Fruit fly (Drosophila melanogaster) whole organism, embryonic: ENCODE measurements around the gene Dmtn.

Source experiments
- Aef1 ChIP-seq: fragments of 200-800 bp; sonication (Bioruptor generic); IDR thresholded peaks from 3 replicates; pipeline ENCODE4 v1.3.6; 2022; ENCODE audit warnings: missing biosample characterization, missing genetic modification characterization
- BEAF-32 ChIP-seq: fragments of 200-800 bp; sonication (Bioruptor generic); optimal IDR thresholded peaks from 3 replicates; lab custom pipeline; 2017; ENCODE audit warnings: missing biosample characterization, missing genetic modification characterization, mild to moderate bottlenecking, moderate library complexity, missing genetic modification reagents
- CG1024 ChIP-seq: fragments of 200-800 bp; sonication (Bioruptor generic); IDR thresholded peaks from 2 replicates; pipeline ENCODE4 v1.3.6; 2022; ENCODE audit warnings: missing biosample characterization, missing genetic modification characterization
- CG13624 ChIP-seq: fragments of 200-800 bp; sonication (Bioruptor generic); optimal IDR thresholded peaks from 2 replicates; lab custom pipeline; 2016; ENCODE audit warnings: missing biosample characterization, missing genetic modification characterization
- CG1529 ChIP-seq: fragments of 200-800 bp; sonication (Bioruptor generic); optimal IDR thresholded peaks from 3 replicates; lab custom pipeline; 2018; ENCODE audit warnings: missing biosample characterization, missing genetic modification characterization
- CG17385 ChIP-seq: fragments of 200-800 bp; sonication (Bioruptor generic); optimal IDR thresholded peaks from 3 replicates; lab custom pipeline; 2018; ENCODE audit warnings: missing biosample characterization, mild to moderate bottlenecking, missing genetic modification characterization
- CG18011 ChIP-seq: fragments of 200-800 bp; sonication (Bioruptor generic); optimal IDR thresholded peaks from 2 replicates; lab custom pipeline; 2017; ENCODE audit warnings: missing biosample characterization, missing genetic modification characterization, mild to moderate bottlenecking, moderate library complexity, missing genotype
- CG18599 ChIP-seq: fragments of 200-800 bp; sonication (Bioruptor generic); optimal IDR thresholded peaks from 3 replicates; lab custom pipeline; 2017; ENCODE audit warnings: missing biosample characterization, missing genetic modification characterization, mild to moderate bottlenecking, moderate library complexity, missing genetic modification reagents
- CG18619 ChIP-seq: fragments of 200-800 bp; sonication (Bioruptor generic); optimal IDR thresholded peaks from 3 replicates; lab custom pipeline; 2017; ENCODE audit warnings: missing biosample characterization, mild to moderate bottlenecking, missing genetic modification characterization
- CG30403 ChIP-seq: fragments of 200-800 bp; sonication (Bioruptor generic); optimal IDR thresholded peaks from 3 replicates; lab custom pipeline; 2016; ENCODE audit warnings: missing biosample characterization, missing genetic modification characterization
- CG31365 ChIP-seq: fragments of 200-800 bp; sonication (Bioruptor generic); optimal IDR thresholded peaks from 2 replicates; lab custom pipeline; 2018; ENCODE audit warnings: missing biosample characterization, mild to moderate bottlenecking, missing genetic modification characterization
- CG33557 ChIP-seq: fragments of 200-800 bp; sonication (Bioruptor generic); optimal IDR thresholded peaks from 2 replicates; lab custom pipeline; 2019; ENCODE audit warnings: missing biosample characterization, mild to moderate bottlenecking, missing genetic modification characterization, moderate library complexity
- CG42726 ChIP-seq: fragments of 200-800 bp; sonication (Bioruptor generic); IDR thresholded peaks from 2 replicates; pipeline ENCODE4 v1.3.6; 2022; ENCODE audit warnings: missing biosample characterization, missing genetic modification characterization; ENCODE audit not compliant: partially characterized antibody
- CG6765 ChIP-seq: fragments of 200-800 bp; sonication (Bioruptor generic); optimal IDR thresholded peaks from 3 replicates; lab custom pipeline; 2017; ENCODE audit warnings: missing biosample characterization, mild to moderate bottlenecking, missing genetic modification characterization
- CG7963 ChIP-seq: fragments of 200-800 bp; sonication (Bioruptor generic); IDR thresholded peaks from 3 replicates; pipeline ENCODE4 v1.3.6; 2022; ENCODE audit warnings: missing biosample characterization, missing genetic modification characterization; ENCODE audit not compliant: partially characterized antibody
- CG8359 ChIP-seq: fragments of 200-800 bp; sonication (Bioruptor generic); optimal IDR thresholded peaks from 2 replicates; lab custom pipeline; 2017; ENCODE audit warnings: missing biosample characterization, mild to moderate bottlenecking, missing genetic modification characterization, borderline replicate concordance
- CG9797 ChIP-seq: fragments of 200-800 bp; sonication (Bioruptor generic); optimal IDR thresholded peaks from 3 replicates; lab custom pipeline; 2018; ENCODE audit warnings: missing biosample characterization, mild to moderate bottlenecking, missing genetic modification characterization
- CG9932 ChIP-seq: fragments of 200-800 bp; sonication (Bioruptor generic); IDR thresholded peaks from 2 replicates; pipeline ENCODE4 v1.3.6; 2022; ENCODE audit warnings: missing biosample characterization, missing genetic modification characterization
- CTCF ChIP-seq: fragments of 200-800 bp; sonication (Bioruptor generic); optimal IDR thresholded peaks from 2 replicates; lab custom pipeline; 2017; ENCODE audit warnings: missing biosample characterization, mild to moderate bottlenecking, missing genetic modification characterization, moderate library complexity
- Dek ChIP-seq: fragments of 200-800 bp; sonication (Bioruptor generic); optimal IDR thresholded peaks from 3 replicates; lab custom pipeline; 2019; ENCODE audit warnings: missing biosample characterization, mild to moderate bottlenecking, missing genetic modification characterization, moderate library complexity
- E2f2 ChIP-seq: fragments of 200-800 bp; sonication (Bioruptor generic); IDR thresholded peaks from 2 replicates; pipeline ENCODE4 v1.3.6; 2022; ENCODE audit warnings: missing biosample characterization, missing genetic modification characterization
- Ets65A ChIP-seq: fragments of 200-800 bp; sonication (Bioruptor generic); peaks from one replicate; lab custom pipeline; 2016; ENCODE audit warnings: missing biosample characterization, missing genetic modification characterization
- Hr39 ChIP-seq: fragments of >200 bp; optimal IDR thresholded peaks from 2 replicates; lab custom pipeline; 2017
- Myb ChIP-seq: fragments of 200-800 bp; sonication (Bioruptor generic); optimal IDR thresholded peaks from 2 replicates; lab custom pipeline; 2016; ENCODE audit warnings: missing biosample characterization, missing genetic modification characterization
- NC2β ChIP-seq: fragments of 200-800 bp; sonication (Bioruptor generic); optimal IDR thresholded peaks from 2 replicates; lab custom pipeline; 2016; ENCODE audit warnings: missing biosample characterization, missing genetic modification characterization
- Rfx ChIP-seq: fragments of 200-800 bp; sonication (Bioruptor generic); IDR thresholded peaks from 2 replicates; pipeline ENCODE4 v1.3.6; 2022; ENCODE audit warnings: missing biosample characterization, missing genetic modification characterization
- Side ChIP-seq: fragments of 200-800 bp; sonication (Bioruptor generic); optimal IDR thresholded peaks from 2 replicates; lab custom pipeline; 2016; ENCODE audit warnings: missing biosample characterization, missing genetic modification characterization
- Ssrp ChIP-seq: fragments of 200-800 bp; sonication (Bioruptor generic); optimal IDR thresholded peaks from 2 replicates; lab custom pipeline; 2018; ENCODE audit warnings: missing biosample characterization, mild to moderate bottlenecking, missing genetic modification characterization, moderate library complexity
- aop ChIP-seq: fragments of 200-800 bp; sonication (Bioruptor generic); IDR thresholded peaks from 2 replicates; pipeline ENCODE4 v1.3.6; 2022; ENCODE audit warnings: missing biosample characterization, missing genetic modification characterization
- ase ChIP-seq: fragments of 200-800 bp; sonication (Bioruptor generic); IDR thresholded peaks from 3 replicates; pipeline ENCODE4 v1.3.6; 2022; ENCODE audit warnings: missing biosample characterization, missing genetic modification characterization
- bsh ChIP-seq, 2 experiments: fragments of 200-800 bp; sonication (Bioruptor generic); optimal IDR thresholded peaks; 2 replicates each; lab custom pipeline; 2017 to 2018; ENCODE audit warnings: mild to moderate bottlenecking in 2 of 2, missing biosample characterization in 2 of 2, missing genetic modification characterization in 2 of 2, moderate library complexity in 1 of 2
- cas ChIP-seq: fragments of 200-800 bp; sonication (Bioruptor generic); IDR thresholded peaks from 2 replicates; pipeline ENCODE4 v1.3.6; 2022; ENCODE audit warnings: missing biosample characterization, missing genetic modification characterization
- corto ChIP-seq: fragments of 200-800 bp; sonication (Bioruptor generic); optimal IDR thresholded peaks from 2 replicates; lab custom pipeline; 2016; ENCODE audit warnings: missing biosample characterization, mild to moderate bottlenecking, missing genetic modification characterization, moderate library complexity
- dmrt99B ChIP-seq: fragments of 200-800 bp; sonication (Bioruptor generic); optimal IDR thresholded peaks from 2 replicates; lab custom pipeline; 2018; ENCODE audit warnings: missing biosample characterization, mild to moderate bottlenecking, missing genetic modification characterization, moderate library complexity
- dpn ChIP-seq, 2 experiments: fragments of 200-800 bp; sonication (Bioruptor generic); optimal IDR thresholded peaks; 3 replicates each; lab custom pipeline; 2016; ENCODE audit warnings: missing biosample characterization in 2 of 2, missing genetic modification characterization in 2 of 2
- en ChIP-seq: fragments of 200-800 bp; sonication (Bioruptor generic); optimal IDR thresholded peaks from 2 replicates; lab custom pipeline; 2016; ENCODE audit warnings: missing biosample characterization, missing genetic modification characterization
- exex ChIP-seq: fragments of 200-800 bp; sonication (Bioruptor generic); optimal IDR thresholded peaks from 4 replicates; lab custom pipeline; 2018; ENCODE audit warnings: missing biosample characterization, mild to moderate bottlenecking, missing genetic modification characterization, moderate library complexity
- eyg ChIP-seq: fragments of 200-800 bp; sonication (Bioruptor generic); optimal IDR thresholded peaks from 3 replicates; lab custom pipeline; 2016; ENCODE audit warnings: missing biosample characterization, missing genetic modification characterization
- hb ChIP-seq: fragments of 200-800 bp; sonication (Bioruptor generic); IDR thresholded peaks from 3 replicates; pipeline ENCODE4 v1.3.6; 2022; ENCODE audit warnings: missing biosample characterization, missing genetic modification characterization; ENCODE audit not compliant: partially characterized antibody
- mld ChIP-seq: fragments of 200-800 bp; sonication (Bioruptor generic); IDR thresholded peaks from 3 replicates; pipeline ENCODE4 v1.3.6; 2022; ENCODE audit warnings: missing biosample characterization, missing genetic modification characterization; ENCODE audit not compliant: partially characterized antibody
- pita ChIP-seq: fragments of 200-800 bp; sonication (Bioruptor generic); optimal IDR thresholded peaks from 2 replicates; lab custom pipeline; 2017; ENCODE audit warnings: missing biosample characterization, mild to moderate bottlenecking, missing genetic modification characterization
- sc ChIP-seq, 3 experiments: fragments of >200 bp in 2 of 3; fragments of 200-800 bp in 1 of 3; sonication (Bioruptor generic) in 1 of 3; optimal IDR thresholded peaks; 2 replicates in 2 of 3; 3 replicates in 1 of 3; lab custom pipeline; 2017; ENCODE audit warnings: mild to moderate bottlenecking in 1 of 3, missing biosample characterization in 1 of 3, missing genetic modification characterization in 1 of 3, missing genetic modification reagents in 1 of 3
- schlank ChIP-seq: fragments of 200-800 bp; sonication (Bioruptor generic); optimal IDR thresholded peaks from 2 replicates; lab custom pipeline; 2018; ENCODE audit warnings: missing biosample characterization, mild to moderate bottlenecking, missing genetic modification characterization
- slp2 ChIP-seq: fragments of 200-800 bp; sonication (Bioruptor generic); optimal IDR thresholded peaks from 2 replicates; lab custom pipeline; 2016; ENCODE audit warnings: missing biosample characterization, missing genetic modification characterization
- ssp ChIP-seq: fragments of 200-800 bp; sonication (Bioruptor generic); IDR thresholded peaks from 2 replicates; pipeline ENCODE4 v1.3.6; 2022; ENCODE audit warnings: missing biosample characterization, missing genetic modification characterization
- toy ChIP-seq: fragments of 200-800 bp; sonication (Bioruptor generic); IDR thresholded peaks from 2 replicates; pipeline ENCODE4 v1.3.6; 2022; ENCODE audit warnings: missing biosample characterization, missing genetic modification characterization
- tx ChIP-seq: fragments of 200-800 bp; sonication (Bioruptor generic); optimal IDR thresholded peaks from 2 replicates; lab custom pipeline; 2016; ENCODE audit warnings: missing biosample characterization, missing genetic modification characterization
- wek ChIP-seq: fragments of 200-800 bp; sonication (Bioruptor generic); optimal IDR thresholded peaks from 3 replicates; lab custom pipeline; 2018; ENCODE audit warnings: missing biosample characterization, mild to moderate bottlenecking, missing genetic modification characterization, moderate library complexity
- yki ChIP-seq: fragments of >200 bp; optimal IDR thresholded peaks from 3 replicates; lab custom pipeline; 2018
- zen2 ChIP-seq: fragments of 200-800 bp; sonication (Bioruptor generic); IDR thresholded peaks from 3 replicates; pipeline ENCODE4 v1.3.6; 2022; ENCODE audit warnings: missing biosample characterization, missing genetic modification characterization; ENCODE audit not compliant: partially characterized antibody
- zf30C ChIP-seq: fragments of 200-800 bp; sonication (Bioruptor generic); optimal IDR thresholded peaks from 3 replicates; lab custom pipeline; 2018; ENCODE audit warnings: missing biosample characterization, mild to moderate bottlenecking, missing genetic modification characterization

Dmtn gene

dm6 chr3R:6345814-6346213 is 59.9 kb downstream of the Dmtn start, which contains the start of the genes SmD2 and CG18048 (continued):
- TF ChIP-seq CG13624 (GFP tag; lab: Kevin White, UChicago) (no peak), Hr39 (lab: Kevin White, UChicago) (no peak), CTCF (GFP tag; lab: Kevin White, UChicago) (peak; percentile 22), CG9932 (GFP tag; lab: Robert Waterston, UW) (peak; percentile 30; the same call in 1 of the 2 replicates), tx (GFP tag; lab: Kevin White, UChicago) (no peak), CG9797 (peak; percentile 88), mld (GFP tag; lab: Robert Waterston, UW) (no peak), zf30C (GFP tag; lab: Kevin White, UChicago) (no peak), Rfx (no peak), CG18599 (no peak), CG18619 (no peak), exex (tag; lab: Kevin White, UChicago) (no peak), Aef1 (no peak), CG30403 (GFP tag; lab: Kevin White, UChicago) (peak; percentile 24), wek (GFP tag; lab: Kevin White, UChicago) (no peak), sc (optimal IDR thresholded peaks at IDR 0.05; lab: Kevin White, UChicago) (no peak), sc (GFP tag; optimal IDR thresholded peaks at IDR 0.05; lab: Kevin White, UChicago) (no peak), CG18011 (no peak), yki (lab: Kevin White, UChicago) (no peak), toy (no peak), dpn (GFP tag; optimal IDR thresholded peaks at IDR 0.05; lab: Kevin White, UChicago) (peak in 1 of 2 experiments; percentile 7), CG7963 (GFP tag; lab: Robert Waterston, UW) (no peak), CG8359 (GFP tag; lab: Kevin White, UChicago) (no peak), en (no peak), corto (GFP tag; lab: Kevin White, UChicago) (no peak), slp2 (no peak), CG1529 (GFP tag; lab: Kevin White, UChicago) (no peak), CG31365 (tag; lab: Kevin White, UChicago) (no peak), bsh (GFP tag; optimal IDR thresholded peaks at IDR 0.05; lab: Kevin White, UChicago) (no peak), aop (GFP tag; lab: Robert Waterston, UW) (no peak), CG33557 (GFP tag; lab: Kevin White, UChicago) (no peak), pita (GFP tag; lab: Kevin White, UChicago) (no peak), eyg (no peak), ssp (GFP tag; lab: Robert Waterston, UW) (no peak; the same call in 1 of the 2 replicates), Ets65A (GFP tag; lab: Kevin White, UChicago) (no peak), E2f2 (GFP tag; lab: Robert Waterston, UW) (peak; percentile 64), zen2 (GFP tag; lab: Robert Waterston, UW) (no peak; the same call in 2 of the 3 replicates), dmrt99B (tag; lab: Kevin White, UChicago) (no peak), hb (peak; percentile 57; the same call in 1 of the 3 replicates), BEAF-32 (GFP tag; lab: Kevin White, UChicago) (peak; percentile 88), NC2β (GFP tag; lab: Kevin White, UChicago) (no peak), Dek (no peak), schlank (tag; lab: Kevin White, UChicago) (no peak), ase (GFP tag; lab: Robert Waterston, UW) (no peak), CG17385 (GFP tag; lab: Kevin White, UChicago) (no peak), CG42726 (GFP tag; lab: Robert Waterston, UW) (peak; percentile 39; the same call in 1 of the 2 replicates), Side (no peak), Myb (GFP tag; lab: Kevin White, UChicago) (peak; percentile 61), CG1024 (no peak), CG6765 (GFP tag; lab: Kevin White, UChicago) (no peak), cas (GFP tag; lab: Robert Waterston, UW) (no peak), Ssrp (tag; lab: Kevin White, UChicago) (peak; percentile 16)
